Worm (Caenorhabditis elegans): ENCODE measurements around the gene gst-30.

gst-30 gene

ce11 chrII:4925198-4925764, 9.6 kb downstream of the gst-30 start, which contains the start of gene aagr-2 (continued):
- TF ChIP-seq K12H6.12 (tag; optimal IDR thresholded peaks at IDR 0.05) = no peak
- no peak for TF ChIP-seq zim-3 (tag; optimal IDR thresholded peaks at IDR 0.05)
- no peak for TF ChIP-seq C06A6.2 (GFP tag; conservative IDR thresholded peaks at IDR 0.05)
- TF ChIP-seq ets-4 (GFP tag; optimal IDR thresholded peaks at IDR 0.05) = peak; percentile 44
- no peak for TF ChIP-seq snpc-4 (GFP tag; optimal IDR thresholded peaks at IDR 0.05)
- TF ChIP-seq snpc-4 (tag; optimal IDR thresholded peaks at IDR 0.05) = peak in 1 of 4 experiments; percentile 10
- TF ChIP-seq ztf-25 (GFP tag; IDR thresholded peaks at IDR 0.05) = no peak
- TF ChIP-seq xnd-1 (tag; optimal IDR thresholded peaks at IDR 0.05) = no peak
- no peak for TF ChIP-seq ceh-27 (GFP tag; optimal IDR thresholded peaks at IDR 0.05)
- TF ChIP-seq T07F8.4 (tag; optimal IDR thresholded peaks at IDR 0.05) = no peak
- TF ChIP-seq hmg-20 (GFP tag; IDR thresholded peaks at IDR 0.05) = no peak
- no peak for TF ChIP-seq snpc-1.1 (tag; optimal IDR thresholded peaks at IDR 0.05; ENCODE audit: insufficient read depth)
- no peak for TF ChIP-seq ztf-26 (tag; optimal IDR thresholded peaks at IDR 0.05)
- no peak for TF ChIP-seq aptf-2 (GFP tag; conservative IDR thresholded peaks at IDR 0.05)
- TF ChIP-seq him-1 (tag; optimal IDR thresholded peaks at IDR 0.05) = no peak
- no peak for TF ChIP-seq D2030.7 (GFP tag; IDR thresholded peaks at IDR 0.05)
- TF ChIP-seq let-526 (GFP tag; IDR thresholded peaks at IDR 0.05) = no peak
- TF ChIP-seq F39B2.1 (GFP tag; IDR thresholded peaks at IDR 0.05) = no peak
- no peak for TF ChIP-seq bed-1 (GFP tag; IDR thresholded peaks at IDR 0.05)
- no peak for TF ChIP-seq Y79H2A.3 (GFP tag; conservative IDR thresholded peaks at IDR 0.05)
- no peak for TF ChIP-seq snpc-1.3 (tag; optimal IDR thresholded peaks at IDR 0.05; ENCODE audit: insufficient read depth)
- no peak for TF ChIP-seq sptf-2 (GFP tag; optimal IDR thresholded peaks at IDR 0.05)
- TF ChIP-seq dpl-1 (GFP tag; optimal IDR thresholded peaks at IDR 0.05) = no peak
- no peak for TF ChIP-seq madf-3 (GFP tag; IDR thresholded peaks at IDR 0.05)
- no peak for TF ChIP-seq lsl-1 (GFP tag; optimal IDR thresholded peaks at IDR 0.05)
- TF ChIP-seq snpc-3.4 (tag; optimal IDR thresholded peaks at IDR 0.05) = no peak
- no peak for TF ChIP-seq mcd-1 (GFP tag; IDR thresholded peaks at IDR 0.05)
- TF ChIP-seq F10E7.11 (tag; optimal IDR thresholded peaks at IDR 0.05) = no peak
- TF ChIP-seq egrh-3 (GFP tag; IDR thresholded peaks at IDR 0.05) = no peak

ce11 chrII:4924729-4925128, 10.1 kb downstream of the gst-30 start:
- TF ChIP-seq hrde-1 (tag; optimal IDR thresholded peaks at IDR 0.05; ENCODE audit: borderline replicate concordance) (no peak), F39B2.1 (GFP tag; IDR thresholded peaks at IDR 0.05) (no peak), ccch-3 (GFP tag; optimal IDR thresholded peaks at IDR 0.05) (no peak), mxl-1 (tag; optimal IDR thresholded peaks at IDR 0.05) (no peak), C17E4.6 (GFP tag; IDR thresholded peaks at IDR 0.05) (no peak), hlh-26 (GFP tag; conservative IDR thresholded peaks at IDR 0.05) (no peak)

- TF ChIP-seq F57C9.4 (tag; optimal IDR thresholded peaks at IDR 0.05) (no peak), aptf-2 (GFP tag; conservative IDR thresholded peaks at IDR 0.05) (no peak), nhr-80 (tag; optimal IDR thresholded peaks at IDR 0.05) (peak; percentile 12), Y53G8AR.9 (GFP tag; conservative IDR thresholded peaks at IDR 0.05) (0 out of 2 replicates have a peak, but pooled peaks have one; percentile 12)
Measured at ce11 chrII:4920608-4921007, 14.2 kb downstream of the gst-30 start.

Measured in whole organism, young adult.